Worm (Caenorhabditis elegans) whole organism, late embryonic: ENCODE measurements around the gene pyt-1.

Source experiments
- F13H6.1 ChIP-seq: sonication (generic microtip); optimal IDR thresholded peaks from 2 replicates; lab custom pipeline; 2016; ENCODE audit warnings: missing genetic modification characterization, missing compliant biosample characterization
- K02D7.2 ChIP-seq: sonication (generic microtip); optimal IDR thresholded peaks from 2 replicates; lab custom pipeline; 2017; ENCODE audit warnings: mild to moderate bottlenecking, missing genetic modification characterization, missing compliant biosample characterization
- K09A11.1 ChIP-seq: sonication (generic microtip); optimal IDR thresholded peaks from 2 replicates; lab custom pipeline; 2017; ENCODE audit warnings: antibody characterized with exemption, mild to moderate bottlenecking, missing genetic modification characterization, missing compliant biosample characterization; ENCODE audit not compliant: insufficient read depth
- T23F11.4 ChIP-seq: fragments of 200-800 bp; sonication (Bioruptor generic); optimal IDR thresholded peaks from 2 replicates; lab custom pipeline; 2018; ENCODE audit warnings: mild to moderate bottlenecking, missing genetic modification characterization, missing compliant biosample characterization
- ahr-1 ChIP-seq: sonication (generic microtip); optimal IDR thresholded peaks from 2 replicates; lab custom pipeline; 2016; ENCODE audit warnings: missing genetic modification characterization, missing compliant biosample characterization
- ama-1 ChIP-seq: fragments of 150-350 bp; optimal IDR thresholded peaks from 2 replicates; lab custom pipeline; 2014
- ceh-18 ChIP-seq: sonication (generic microtip); optimal IDR thresholded peaks from 2 replicates; lab custom pipeline; 2016; ENCODE audit warnings: missing genetic modification characterization, missing compliant biosample characterization
- ceh-19 ChIP-seq: fragments of 200-800 bp; sonication (Bioruptor generic); optimal IDR thresholded peaks from 2 replicates; lab custom pipeline; 2018; ENCODE audit warnings: mild to moderate bottlenecking, missing genetic modification characterization, missing compliant biosample characterization
- ceh-2 ChIP-seq: sonication (generic microtip); optimal IDR thresholded peaks from 2 replicates; lab custom pipeline; 2016; ENCODE audit warnings: missing genotype, missing genetic modification characterization, missing compliant biosample characterization
- ceh-22 ChIP-seq: sonication (generic microtip); optimal IDR thresholded peaks from 2 replicates; lab custom pipeline; 2017; ENCODE audit warnings: missing biosample characterization, missing genetic modification characterization
- ceh-24 ChIP-seq: sonication (generic microtip); optimal IDR thresholded peaks from 2 replicates; lab custom pipeline; 2016; ENCODE audit warnings: mild to moderate bottlenecking, missing genetic modification characterization, missing compliant biosample characterization
- ceh-30 ChIP-seq: fragments of 150-350 bp; optimal IDR thresholded peaks from 2 replicates; lab custom pipeline; 2014; ENCODE audit warnings: missing biosample characterization, missing genetic modification characterization
- ceh-31 ChIP-seq: sonication (generic microtip); optimal IDR thresholded peaks from 2 replicates; lab custom pipeline; 2016; ENCODE audit warnings: missing genetic modification characterization, missing compliant biosample characterization
- ceh-45 ChIP-seq: fragments of 200-800 bp; sonication (Bioruptor generic); IDR thresholded peaks from 2 replicates; pipeline ENCODE4 v1.3.6; 2022; ENCODE audit warnings: missing genetic modification reagents, missing genetic modification characterization, missing compliant biosample characterization
- ceh-48 ChIP-seq: sonication (generic microtip); optimal IDR thresholded peaks from 2 replicates; lab custom pipeline; 2016; ENCODE audit warnings: missing genetic modification characterization, inconsistent platforms, missing compliant biosample characterization
- ceh-9 ChIP-seq: sonication (generic microtip); optimal IDR thresholded peaks from 2 replicates; lab custom pipeline; 2016; ENCODE audit warnings: mild to moderate bottlenecking, missing genetic modification characterization, inconsistent platforms, missing compliant biosample characterization
- dmd-4 ChIP-seq: sonication (generic microtip); optimal IDR thresholded peaks from 2 replicates; lab custom pipeline; 2016; ENCODE audit warnings: borderline replicate concordance, missing genetic modification characterization, missing compliant biosample characterization
- elt-2 ChIP-seq: sonication (generic microtip); optimal IDR thresholded peaks from 2 replicates; lab custom pipeline; 2016; ENCODE audit warnings: missing genetic modification reagents, missing genetic modification characterization, missing compliant biosample characterization
- elt-4 ChIP-seq: sonication (generic microtip); optimal IDR thresholded peaks from 2 replicates; lab custom pipeline; 2016; ENCODE audit warnings: missing genetic modification characterization, missing compliant biosample characterization
- fax-1 ChIP-seq: sonication (generic microtip); optimal IDR thresholded peaks from 2 replicates; lab custom pipeline; 2016; ENCODE audit warnings: missing genotype, missing genetic modification characterization, missing compliant biosample characterization
- hlh-15 ChIP-seq: sonication (generic microtip); optimal IDR thresholded peaks from 2 replicates; lab custom pipeline; 2016; ENCODE audit warnings: missing genetic modification characterization, missing compliant biosample characterization
- hlh-30 ChIP-seq: sonication (generic microtip); optimal IDR thresholded peaks from 2 replicates; lab custom pipeline; 2017; ENCODE audit warnings: antibody characterized with exemption, missing genetic modification characterization, missing compliant biosample characterization; ENCODE audit not compliant: insufficient read depth
- lim-6 ChIP-seq: sonication (generic microtip); optimal IDR thresholded peaks from 2 replicates; lab custom pipeline; 2016; ENCODE audit warnings: missing genetic modification characterization, missing compliant biosample characterization
- lin-11 ChIP-seq: fragments of 200-800 bp; sonication (Bioruptor generic); optimal IDR thresholded peaks from 2 replicates; lab custom pipeline; 2018; ENCODE audit warnings: mild to moderate bottlenecking, missing genetic modification characterization, missing compliant biosample characterization
- madf-2 ChIP-seq: sonication (generic microtip); optimal IDR thresholded peaks from 2 replicates; lab custom pipeline; 2017; ENCODE audit warnings: missing genetic modification characterization, missing compliant biosample characterization
- nfya-1 ChIP-seq: sonication (generic microtip); optimal IDR thresholded peaks from 2 replicates; lab custom pipeline; 2017; ENCODE audit warnings: missing genetic modification characterization, mild to moderate bottlenecking, missing compliant biosample characterization, antibody characterized with exemption, moderate library complexity
- nhr-11 ChIP-seq: fragments of 150-350 bp; optimal IDR thresholded peaks from 2 replicates; lab custom pipeline; 2014; ENCODE audit warnings: missing biosample characterization, missing genetic modification characterization
- npax-4 ChIP-seq: sonication (generic microtip); optimal IDR thresholded peaks from 2 replicates; lab custom pipeline; 2016; ENCODE audit warnings: missing genetic modification characterization, missing compliant biosample characterization
- odd-2 ChIP-seq: sonication (generic microtip); optimal IDR thresholded peaks from 2 replicates; lab custom pipeline; 2017; ENCODE audit warnings: antibody characterized with exemption, mild to moderate bottlenecking, missing genetic modification characterization, missing compliant biosample characterization
- pax-1 ChIP-seq: fragments of 150-350 bp; optimal IDR thresholded peaks from 2 replicates; lab custom pipeline; 2014; ENCODE audit warnings: missing biosample characterization, missing genetic modification characterization
- pha-2 ChIP-seq: sonication (generic microtip); optimal IDR thresholded peaks from 2 replicates; lab custom pipeline; 2017; ENCODE audit warnings: mild to moderate bottlenecking, missing genetic modification characterization, missing compliant biosample characterization
- rnt-1 ChIP-seq: sonication (generic microtip); optimal IDR thresholded peaks from 2 replicates; lab custom pipeline; 2016; ENCODE audit warnings: missing genetic modification characterization, missing compliant biosample characterization
- sdc-2 ChIP-seq: sonication (generic microtip); optimal IDR thresholded peaks from 2 replicates; lab custom pipeline; 2016; ENCODE audit warnings: missing genotype, missing genetic modification characterization, missing compliant biosample characterization
- syd-9 ChIP-seq: sonication (generic microtip); optimal IDR thresholded peaks from 2 replicates; lab custom pipeline; 2016; ENCODE audit warnings: mild to moderate bottlenecking, missing genetic modification characterization, moderate library complexity, missing compliant biosample characterization
- tbx-2 ChIP-seq: sonication (generic microtip); optimal IDR thresholded peaks from 2 replicates; lab custom pipeline; 2016; ENCODE audit warnings: missing genetic modification characterization, missing compliant biosample characterization
- tbx-7 ChIP-seq: sonication (generic microtip); optimal IDR thresholded peaks from 2 replicates; lab custom pipeline; 2016; ENCODE audit warnings: missing genotype, missing genetic modification characterization, missing compliant biosample characterization
- unc-55 ChIP-seq: sonication (generic microtip); optimal IDR thresholded peaks from 2 replicates; lab custom pipeline; 2017; ENCODE audit warnings: missing biosample characterization, missing genetic modification reagents, missing genetic modification characterization
- unc-86 ChIP-seq: sonication (generic microtip); optimal IDR thresholded peaks from 2 replicates; lab custom pipeline; 2016; ENCODE audit warnings: missing genetic modification characterization, missing compliant biosample characterization
- ztf-16 ChIP-seq: sonication (generic microtip); optimal IDR thresholded peaks from 2 replicates; lab custom pipeline; 2017; ENCODE audit warnings: missing genetic modification characterization, missing compliant biosample characterization

Gene pyt-1

ce11 chrV:10238665-10239064, 9.5 kb upstream of the pyt-1 start, which contains the start of gene fubl-1:
Gene fubl-1 (minus strand): TSS chrV:10238866.
- TF ChIP-seq hlh-30 (tag; lab: Kevin White, UChicago) (no peak), tbx-2 (tag; lab: Kevin White, UChicago) (peak; percentile 26), unc-55 (GFP tag; lab: Kevin White, UChicago) (peak; percentile 30), unc-86 (no peak), ceh-31 (tag; lab: Kevin White, UChicago) (peak; percentile 59)
- TF ChIP-seq, all 69 proteins: peak for 3

- no peak for TF ChIP-seq ceh-9 (tag; lab: Kevin White, UChicago)
- TF ChIP-seq nhr-11 (tag; lab: Kevin White, UChicago): no peak
- no peak for TF ChIP-seq npax-4 (tag; lab: Kevin White, UChicago)
- TF ChIP-seq hlh-30 (tag; lab: Kevin White, UChicago): no peak
- no peak for TF ChIP-seq T23F11.4
- no peak for TF ChIP-seq ceh-45 (GFP tag; lab: Robert Waterston, UW)
- TF ChIP-seq tbx-7 (tag; lab: Kevin White, UChicago): no peak
- TF ChIP-seq F13H6.1 (tag; lab: Kevin White, UChicago): no peak
- TF ChIP-seq ceh-24 (tag; lab: Kevin White, UChicago): no peak
- no peak for TF ChIP-seq rnt-1 (tag; lab: Kevin White, UChicago)
- no peak for TF ChIP-seq fax-1 (tag; lab: Kevin White, UChicago)
- no peak for TF ChIP-seq elt-2
- TF ChIP-seq K09A11.1 (tag; lab: Kevin White, UChicago): no peak
- no peak for TF ChIP-seq ceh-48 (tag; lab: Kevin White, UChicago)
Measured at ce11 chrV:10237959-10238444, 8.9 kb upstream of the pyt-1 start.

ce11 chrV:10237171-10237570, 8.0 kb upstream of the pyt-1 start:
- no peak for TF ChIP-seq ceh-19
- no peak for TF ChIP-seq syd-9
- no peak for TF ChIP-seq lin-11 (tag; lab: Kevin White, UChicago)
- no peak for TF ChIP-seq madf-2
- no peak for TF ChIP-seq elt-4
- no peak for TF ChIP-seq nfya-1 (tag; lab: Kevin White, UChicago)
- TF ChIP-seq F13H6.1 (tag; lab: Kevin White, UChicago): no peak
- TF ChIP-seq ceh-18 (tag; lab: Kevin White, UChicago): no peak
- no peak for TF ChIP-seq pha-2 (tag; lab: Kevin White, UChicago)
- TF ChIP-seq ztf-16: no peak
- no peak for TF ChIP-seq odd-2 (tag; lab: Kevin White, UChicago)
- TF ChIP-seq npax-4 (tag; lab: Kevin White, UChicago): no peak
- TF ChIP-seq ceh-30: no peak
- TF ChIP-seq sdc-2: no peak
- no peak for TF ChIP-seq ahr-1
- TF ChIP-seq ceh-48 (tag; lab: Kevin White, UChicago): no peak
- TF ChIP-seq ceh-22 (tag; lab: Kevin White, UChicago): no peak
- no peak for TF ChIP-seq fax-1 (tag; lab: Kevin White, UChicago)
- no peak for TF ChIP-seq lim-6 (tag; lab: Kevin White, UChicago)

- TF ChIP-seq K02D7.2 (tag; lab: Kevin White, UChicago) (no peak), fax-1 (tag; lab: Kevin White, UChicago) (no peak), dmd-4 (tag; lab: Kevin White, UChicago) (no peak), T23F11.4 (no peak), pax-1 (no peak), hlh-15 (tag; lab: Kevin White, UChicago) (no peak), ceh-2 (tag; lab: Kevin White, UChicago) (no peak), tbx-7 (tag; lab: Kevin White, UChicago) (no peak), ama-1 (lab: Kevin White, UChicago) (no peak), ceh-18 (tag; lab: Kevin White, UChicago) (no peak)
- TF ChIP-seq, all 69 proteins: peak for 0
Measured at ce11 chrV:10233330-10233729, 4.2 kb upstream of the pyt-1 start, which contains the start of gene str-182. Gene str-182 (minus strand): TSS chrV:10233430.
